Fruit fly (Drosophila melanogaster) whole organism, pupa: Measurements from ENCODE around the gene CG12983.

Experiments
- CG10348 ChIP-seq: fragments of 200-800 bp; sonication (Bioruptor generic); IDR thresholded peaks from 2 replicates; pipeline ENCODE4 v1.3.6; 2022; ENCODE audit warnings: missing biosample characterization, missing genetic modification characterization
- CG12605 ChIP-seq: fragments of 200-800 bp; sonication (Bioruptor generic); IDR thresholded peaks from 2 replicates; pipeline ENCODE4 v1.3.6; 2022; ENCODE audit warnings: missing biosample characterization, missing genetic modification characterization
- CG13204 ChIP-seq: fragments of 200-800 bp; sonication (Bioruptor generic); optimal IDR thresholded peaks from 2 replicates; lab custom pipeline; 2018; ENCODE audit warnings: missing biosample characterization, mild to moderate bottlenecking, missing genetic modification characterization, moderate library complexity
- CG14655 ChIP-seq: fragments of 200-800 bp; sonication (Bioruptor generic); optimal IDR thresholded peaks from 3 replicates; lab custom pipeline; 2017; ENCODE audit warnings: mild to moderate bottlenecking, missing biosample characterization, missing genetic modification reagents, missing genetic modification characterization
- CG15710 ChIP-seq: fragments of 200-800 bp; sonication (Bioruptor generic); optimal IDR thresholded peaks from 2 replicates; lab custom pipeline; 2018; ENCODE audit warnings: missing biosample characterization, mild to moderate bottlenecking, missing genetic modification characterization, moderate library complexity
- CG17806 ChIP-seq: fragments of 200-800 bp; sonication (Bioruptor generic); optimal IDR thresholded peaks from 2 replicates; lab custom pipeline; 2018; ENCODE audit warnings: missing biosample characterization, mild to moderate bottlenecking, missing genetic modification characterization, moderate library complexity
- CG32121 ChIP-seq: fragments of 200-800 bp; sonication (Bioruptor generic); IDR thresholded peaks from 2 replicates; pipeline ENCODE4 v1.3.6; 2022; ENCODE audit warnings: missing biosample characterization, missing genetic modification characterization
- CG34367 ChIP-seq: fragments of 200-800 bp; sonication (Bioruptor generic); optimal IDR thresholded peaks from 2 replicates; lab custom pipeline; 2018; ENCODE audit warnings: missing biosample characterization, mild to moderate bottlenecking, missing genetic modification characterization
- CG4496 ChIP-seq: fragments of 200-800 bp; sonication (Bioruptor generic); IDR thresholded peaks from 3 replicates; pipeline ENCODE4 v1.3.6; 2022; ENCODE audit warnings: missing biosample characterization, missing genetic modification characterization
- CG8159 ChIP-seq: fragments of 200-800 bp; sonication (Bioruptor generic); optimal IDR thresholded peaks from 3 replicates; lab custom pipeline; 2018; ENCODE audit warnings: missing biosample characterization, mild to moderate bottlenecking, missing genetic modification characterization, moderate library complexity
- CG8301 ChIP-seq: fragments of 200-800 bp; sonication (Bioruptor generic); optimal IDR thresholded peaks from 2 replicates; lab custom pipeline; 2018; ENCODE audit warnings: missing biosample characterization, mild to moderate bottlenecking, missing genetic modification characterization
- CG9948 ChIP-seq: fragments of 200-800 bp; sonication (Bioruptor generic); optimal IDR thresholded peaks from 2 replicates; lab custom pipeline; 2018; ENCODE audit warnings: missing biosample characterization, mild to moderate bottlenecking, missing genetic modification characterization, moderate library complexity
- D1 ChIP-seq: fragments of 200-800 bp; sonication (Bioruptor generic); optimal IDR thresholded peaks from 2 replicates; lab custom pipeline; 2018; ENCODE audit warnings: missing biosample characterization, mild to moderate bottlenecking, missing genetic modification characterization, moderate library complexity
- EcR ChIP-seq: fragments of 200-800 bp; sonication (Bioruptor generic); optimal IDR thresholded peaks from 3 replicates; lab custom pipeline; 2019; ENCODE audit warnings: missing biosample characterization, missing genetic modification characterization, mild to moderate bottlenecking, moderate library complexity, missing genetic modification reagents
- Ets98B ChIP-seq: fragments of 200-800 bp; sonication (Bioruptor generic); IDR thresholded peaks from 2 replicates; pipeline ENCODE4 v1.3.6; 2022; ENCODE audit warnings: missing biosample characterization, missing genetic modification characterization
- Pif1A ChIP-seq: fragments of 200-800 bp; sonication (Bioruptor generic); optimal IDR thresholded peaks from 3 replicates; lab custom pipeline; 2016; ENCODE audit warnings: missing biosample characterization, missing genetic modification characterization
- Pif1B ChIP-seq: fragments of 200-800 bp; sonication (Bioruptor generic); optimal IDR thresholded peaks from 3 replicates; lab custom pipeline; 2016; ENCODE audit warnings: missing biosample characterization, missing genetic modification characterization
- Snoo ChIP-seq: fragments of 200-800 bp; sonication (Bioruptor generic); optimal IDR thresholded peaks from 3 replicates; lab custom pipeline; 2017; ENCODE audit warnings: missing biosample characterization, mild to moderate bottlenecking, missing genetic modification characterization, inconsistent platforms
- fd96Ca ChIP-seq: fragments of 200-800 bp; sonication (Bioruptor generic); IDR thresholded peaks from 3 replicates; pipeline ENCODE4 v1.3.6; 2022; ENCODE audit warnings: missing biosample characterization, missing genetic modification characterization
- gl ChIP-seq: fragments of 200-800 bp; sonication (Bioruptor generic); optimal IDR thresholded peaks from 2 replicates; lab custom pipeline; 2018; ENCODE audit warnings: missing biosample characterization, mild to moderate bottlenecking, missing genetic modification characterization
- rn ChIP-seq: fragments of 200-800 bp; sonication (Bioruptor generic); IDR thresholded peaks from 2 replicates; pipeline ENCODE4 v1.3.6; 2022; ENCODE audit warnings: missing biosample characterization, missing genetic modification characterization

Gene CG12983

DNA sequence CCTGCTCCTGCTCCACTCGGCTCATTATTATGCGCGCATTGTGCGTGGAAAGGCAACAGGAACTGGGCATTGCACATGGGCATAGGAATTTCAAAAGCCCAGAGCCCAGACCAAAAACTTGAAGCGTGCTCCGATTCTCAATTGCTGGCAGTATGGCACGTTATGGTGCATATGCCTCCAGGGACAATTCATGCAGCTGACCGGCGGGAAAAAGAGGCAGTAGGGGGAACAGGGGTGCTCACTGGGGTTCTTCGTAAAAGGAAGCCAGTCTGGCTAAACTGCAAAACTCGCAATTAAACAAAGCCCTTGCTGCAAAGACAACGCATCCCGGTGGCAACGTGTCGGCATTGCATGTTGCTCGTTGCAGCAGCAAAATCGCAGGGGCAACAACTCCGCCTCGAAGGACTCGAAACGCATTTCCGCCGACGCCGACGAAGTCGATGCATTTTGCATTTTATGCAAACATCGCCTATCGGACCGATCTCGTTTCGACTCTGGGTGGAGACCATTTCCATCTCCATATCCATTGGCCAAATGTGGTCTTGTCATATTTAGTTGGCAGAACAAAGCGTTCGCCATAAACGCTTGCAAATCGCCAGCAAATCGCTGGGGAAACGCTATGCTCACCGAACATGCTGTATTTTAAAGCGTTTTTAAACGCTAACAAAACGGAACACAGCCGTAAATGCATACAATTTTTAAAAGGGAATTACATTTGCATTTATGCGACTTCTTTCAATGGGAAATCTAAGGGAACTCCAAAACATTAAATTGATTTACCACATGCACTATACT is 18.0 kb upstream of the CG12983 start:
- TF ChIP-seq Snoo (tag; lab: Kevin White, UChicago) (no peak), CG8301 (tag; lab: Kevin White, UChicago) (no peak), rn (GFP tag; lab: Robert Waterston, UW) (no peak), CG34367 (no peak), gl (no peak), EcR (GFP tag; lab: Kevin White, UChicago) (peak; percentile 34), CG32121 (GFP tag; lab: Robert Waterston, UW) (no peak), Pif1B (no peak), CG13204 (GFP tag; lab: Kevin White, UChicago) (peak; percentile 38), fd96Ca (GFP tag; lab: Robert Waterston, UW) (no peak), CG14655 (GFP tag; lab: Kevin White, UChicago) (no peak), Pif1A (GFP tag; lab: Kevin White, UChicago) (no peak), CG8159 (tag; lab: Kevin White, UChicago) (no peak)

DNA sequence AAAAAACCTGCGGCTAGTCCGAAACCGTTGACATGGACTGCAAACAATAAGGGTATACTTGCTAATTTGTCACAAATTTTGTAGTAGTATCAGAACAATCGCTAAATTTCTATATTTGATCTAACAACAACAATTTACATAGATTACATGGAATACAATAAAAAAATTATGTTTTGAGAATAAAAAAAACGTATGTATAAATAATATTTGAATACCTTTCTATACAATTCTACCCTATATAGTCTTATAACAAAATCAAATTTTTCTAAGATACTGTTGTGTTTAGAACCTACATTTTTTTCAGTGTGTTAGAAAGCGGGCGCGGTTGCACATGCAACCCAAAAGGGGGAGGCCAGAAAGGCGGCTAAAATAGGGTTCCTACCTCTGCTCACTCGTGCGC is 16.7 kb upstream of the CG12983 start:
- TF ChIP-seq CG15710 (tag; lab: Kevin White, UChicago) (peak; percentile 9), CG17806 (tag; lab: Kevin White, UChicago) (peak; percentile 39), Pif1A (GFP tag; lab: Kevin White, UChicago) (peak; percentile 41), Pif1B (peak; percentile 37), CG14655 (GFP tag; lab: Kevin White, UChicago) (peak; percentile 76), CG9948 (tag; lab: Kevin White, UChicago) (peak; percentile 53), CG13204 (GFP tag; lab: Kevin White, UChicago) (no peak), CG12605 (GFP tag; lab: Robert Waterston, UW) (no peak), CG8301 (tag; lab: Kevin White, UChicago) (peak; percentile 68), CG8159 (tag; lab: Kevin White, UChicago) (peak; percentile 38), rn (GFP tag; lab: Robert Waterston, UW) (no peak), CG34367 (no peak), CG4496 (peak; percentile 42; the same call in 1 of the 3 replicates)
- TF ChIP-seq, all 21 proteins: peak for 9

DNA sequence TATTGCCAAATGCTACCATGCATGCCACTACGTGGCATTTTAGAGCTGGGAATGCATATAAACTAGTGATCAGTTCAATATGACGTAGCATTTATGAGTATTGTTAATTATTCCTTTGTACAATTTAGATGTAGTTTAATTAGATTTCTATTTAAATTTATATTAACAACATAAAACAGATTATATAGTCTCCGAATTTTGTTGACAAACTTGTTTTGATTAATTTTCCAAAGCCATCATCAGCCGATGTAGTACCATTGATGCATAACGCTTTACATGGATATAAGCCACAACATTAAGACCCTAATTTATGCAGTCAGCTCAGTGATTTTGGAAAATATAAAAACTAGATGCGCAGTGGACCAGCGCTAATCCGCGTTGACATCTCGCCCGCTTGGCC is 16.0 kb upstream of the CG12983 start:
- TF ChIP-seq CG14655 (GFP tag; lab: Kevin White, UChicago) (peak; percentile 55), CG8301 (tag; lab: Kevin White, UChicago) (peak; percentile 24), CG32121 (GFP tag; lab: Robert Waterston, UW) (no peak), CG4496 (no peak)

DNA sequence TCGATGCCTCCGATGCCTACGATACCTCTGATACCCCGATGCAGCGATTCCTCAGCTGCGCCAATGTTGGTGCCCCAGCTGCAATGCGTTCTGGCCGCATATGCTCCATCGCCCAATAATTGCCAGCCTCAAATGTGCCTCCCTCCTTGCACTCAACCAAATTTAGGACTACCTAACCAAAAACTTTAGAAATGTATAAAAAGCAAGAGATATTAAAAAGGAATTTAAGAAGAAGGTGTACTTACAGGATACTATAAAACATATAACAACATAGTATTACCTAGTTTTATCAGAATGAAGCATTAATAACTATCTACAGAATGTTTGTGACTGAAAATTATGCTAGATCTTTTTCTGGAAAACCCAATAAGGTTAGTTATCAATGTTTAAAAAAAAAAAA is 15.2 kb upstream of the CG12983 start:
- TF ChIP-seq Ets98B (GFP tag; lab: Robert Waterston, UW): no peak
- TF ChIP-seq CG15710 (tag; lab: Kevin White, UChicago): peak; percentile 8
- TF ChIP-seq CG32121 (GFP tag; lab: Robert Waterston, UW): no peak
- peak; percentile 2 for TF ChIP-seq Pif1A (GFP tag; lab: Kevin White, UChicago)
- TF ChIP-seq CG4496: no peak
- TF ChIP-seq CG8301 (tag; lab: Kevin White, UChicago): peak; percentile 42
- TF ChIP-seq Snoo (tag; lab: Kevin White, UChicago): no peak
- TF ChIP-seq CG13204 (GFP tag; lab: Kevin White, UChicago): no peak
- TF ChIP-seq EcR (GFP tag; lab: Kevin White, UChicago): no peak
- TF ChIP-seq CG10348 (GFP tag; lab: Robert Waterston, UW): no peak
- peak; percentile 30 for TF ChIP-seq CG9948 (tag; lab: Kevin White, UChicago)
- TF ChIP-seq rn (GFP tag; lab: Robert Waterston, UW): 0 out of 2 replicates have a peak, but pooled peaks have one; percentile 17
- no peak for TF ChIP-seq CG12605 (GFP tag; lab: Robert Waterston, UW)
- no peak for TF ChIP-seq fd96Ca (GFP tag; lab: Robert Waterston, UW)
- peak; percentile 26 for TF ChIP-seq CG17806 (tag; lab: Kevin White, UChicago)
- TF ChIP-seq Pif1B: peak; percentile 18
- TF ChIP-seq CG14655 (GFP tag; lab: Kevin White, UChicago): peak; percentile 55
- TF ChIP-seq CG8159 (tag; lab: Kevin White, UChicago): peak; percentile 26
- TF ChIP-seq gl: no peak
- no peak for TF ChIP-seq D1 (tag; lab: Kevin White, UChicago)
- no peak for TF ChIP-seq CG34367
- TF ChIP-seq, all 21 proteins: peak for 9

DNA sequence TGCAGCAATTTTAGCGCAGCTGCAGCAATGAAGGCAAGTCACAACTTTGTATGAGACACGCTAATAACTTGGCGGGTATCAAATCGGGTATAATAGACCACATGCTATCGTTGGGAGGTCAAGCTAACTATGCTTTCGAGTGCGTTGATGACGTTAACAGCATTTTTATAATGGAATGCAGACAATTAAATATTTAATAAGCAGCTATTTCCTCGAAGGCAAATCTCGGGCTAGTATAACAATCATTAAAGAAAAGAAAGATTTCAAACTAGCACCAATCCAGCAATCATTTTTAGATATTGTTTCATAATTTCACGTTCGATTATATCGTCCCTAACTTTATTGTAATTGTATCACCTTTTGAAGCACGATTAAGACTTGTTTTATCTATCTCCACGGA is 13.9 kb upstream of the CG12983 start:
- TF ChIP-seq CG14655 (GFP tag; lab: Kevin White, UChicago) (peak; percentile 17), CG8301 (tag; lab: Kevin White, UChicago) (peak; percentile 11), Ets98B (GFP tag; lab: Robert Waterston, UW) (no peak), Pif1A (GFP tag; lab: Kevin White, UChicago) (no peak)
